Worm (Caenorhabditis elegans) whole organism, L4 larva: ENCODE results near the gene nhr-275.

Experiments used
- ZK546.5 ChIP-seq, 2 experiments: sonication (generic microtip); optimal IDR thresholded peaks; 2 replicates each; lab custom pipeline; 2017; ENCODE audit warnings: missing biosample characterization in 2 of 2, missing genetic modification characterization in 2 of 2
- ama-1 ChIP-seq: fragments of 150-350 bp; optimal IDR thresholded peaks from 2 replicates; lab custom pipeline; 2014; ENCODE audit warnings: inconsistent platforms, mixed read lengths
- hlh-11 ChIP-seq: fragments of 200-800 bp; sonication (Bioruptor generic); optimal IDR thresholded peaks from 2 replicates; lab custom pipeline; 2018; ENCODE audit warnings: mild to moderate bottlenecking, missing genetic modification characterization, missing compliant biosample characterization
- lin-29 ChIP-seq: fragments of 200-800 bp; sonication (Bioruptor generic); IDR thresholded peaks from 2 replicates; pipeline ENCODE4 v1.3.6; 2022; ENCODE audit warnings: missing genetic modification reagents, missing genetic modification characterization, missing compliant biosample characterization
- nhr-25 ChIP-seq: sonication (generic microtip); optimal IDR thresholded peaks from 2 replicates; lab custom pipeline; 2017; ENCODE audit warnings: missing genetic modification characterization, mild to moderate bottlenecking, missing compliant biosample characterization, antibody characterized with exemption, moderate library complexity, borderline replicate concordance; ENCODE audit not compliant: insufficient read depth

ce11 chrV:2300905-2301304 is 34.0 kb upstream of the nhr-275 start, which contains the start of gene Y19D10B.8:
- TF ChIP-seq nhr-25 (tag; lab: Kevin White, UChicago): no peak
- TF ChIP-seq lin-29 (GFP tag; lab: Robert Waterston, UW): no peak
- no peak for TF ChIP-seq ama-1
- no peak for TF ChIP-seq hlh-11 (tag; lab: Kevin White, UChicago)
- no peak for TF ChIP-seq ZK546.5 (tag; optimal IDR thresholded peaks at IDR 0.05; lab: Kevin White, UChicago)
